Worm (Caenorhabditis elegans): Measurements from ENCODE around the gene fbxa-118.

Gene fbxa-118

ce11 chrV:19759282-19759681 lies 17.8 kb downstream of the fbxa-118 start (continued):
- TF ChIP-seq B0019.2 (GFP tag; conservative IDR thresholded peaks at IDR 0.05), result no peak

- no peak for TF ChIP-seq Y79H2A.3 (GFP tag; conservative IDR thresholded peaks at IDR 0.05)
These were observed 20.9 kb downstream of the fbxa-118 start, which contains the start of gene W04E12.9 for ce11 chrV:19756253-19756652. TSS of gene W04E12.9 (plus strand) at chrV:19756553.

ce11 chrV:19755260-19755659 lies 21.9 kb downstream of the fbxa-118 start, which contains the start of gene clec-50:
TSS of gene clec-50 (minus strand) at chrV:19755368.
- TF ChIP-seq nhr-80 (tag; optimal IDR thresholded peaks at IDR 0.05) (peak; percentile 95), dox-1 (GFP tag; IDR thresholded peaks at IDR 0.05) (peak; percentile 49), lin-54 (GFP tag; optimal IDR thresholded peaks at IDR 0.05) (no peak), zfh-2 (GFP tag; conservative IDR thresholded peaks at IDR 0.05) (no peak), him-1 (tag; optimal IDR thresholded peaks at IDR 0.05) (no peak), Y53G8AR.9 (GFP tag; conservative IDR thresholded peaks at IDR 0.05) (no peak), atf-7 (tag; optimal IDR thresholded peaks at IDR 0.05) (no peak)

ce11 chrV:19754331-19754730 lies 22.8 kb downstream of the fbxa-118 start:
- TF ChIP-seq mxl-1 (tag; optimal IDR thresholded peaks at IDR 0.05), result no peak
- TF ChIP-seq nhr-80 (tag; optimal IDR thresholded peaks at IDR 0.05), result peak; percentile 32
- no peak for TF ChIP-seq somi-1 (GFP tag; optimal IDR thresholded peaks at IDR 0.05)
- TF ChIP-seq madf-3 (GFP tag; IDR thresholded peaks at IDR 0.05), result no peak

- no peak for TF ChIP-seq pbrm-1 (GFP tag; IDR thresholded peaks at IDR 0.05)
- peak; percentile 71; the same call in 1 of the 2 replicates for TF ChIP-seq zfh-2 (GFP tag; conservative IDR thresholded peaks at IDR 0.05)
These were observed 24.2 kb downstream of the fbxa-118 start for ce11 chrV:19752879-19753278.

- TF ChIP-seq nhr-80 (tag; optimal IDR thresholded peaks at IDR 0.05) (peak; percentile 72), egl-18 (GFP tag; IDR thresholded peaks at IDR 0.05) (no peak)
These were observed 26.0 kb downstream of the fbxa-118 start, which contains the start of gene clec-49 for ce11 chrV:19751124-19751523. TSS of gene clec-49 (minus strand) at chrV:19751226.

- TF ChIP-seq K12H6.12 (tag; optimal IDR thresholded peaks at IDR 0.05) (no peak), F22D6.2 (tag; optimal IDR thresholded peaks at IDR 0.05) (no peak)
These were observed 30.0 kb downstream of the fbxa-118 start for ce11 chrV:19747144-19747543.

ce11 chrV:19745852-19746251 lies 31.3 kb downstream of the fbxa-118 start, which contains the start of gene W04E12.5:
TSS of gene W04E12.5 (plus strand) at chrV:19746152.
- no peak for TF ChIP-seq nfyb-1 (GFP tag; IDR thresholded peaks at IDR 0.05)
- no peak for TF ChIP-seq ztf-18 (tag; optimal IDR thresholded peaks at IDR 0.05)
- TF ChIP-seq lsy-27 (tag; optimal IDR thresholded peaks at IDR 0.05; ENCODE audit: borderline replicate concordance, insufficient read depth), result no peak
- no peak for TF ChIP-seq mes-4 (tag; optimal IDR thresholded peaks at IDR 0.05)
- no peak for TF ChIP-seq athp-1 (tag; optimal IDR thresholded peaks at IDR 0.05)
- TF ChIP-seq chd-7 (tag; optimal IDR thresholded peaks at IDR 0.05), result no peak
- TF ChIP-seq snpc-1.1 (tag; optimal IDR thresholded peaks at IDR 0.05; ENCODE audit: insufficient read depth), result no peak
- no peak for TF ChIP-seq F10E7.11 (tag; optimal IDR thresholded peaks at IDR 0.05)
- TF ChIP-seq ztf-22 (GFP tag; optimal IDR thresholded peaks at IDR 0.05), result no peak
- TF ChIP-seq die-1 (tag; optimal IDR thresholded peaks at IDR 0.05), result no peak
- no peak for TF ChIP-seq tbp1 (GFP tag; optimal IDR thresholded peaks at IDR 0.05)
- TF ChIP-seq sdz-38 (tag; optimal IDR thresholded peaks at IDR 0.05), result no peak
- no peak for TF ChIP-seq rpc-1 (optimal IDR thresholded peaks at IDR 0.05)
- TF ChIP-seq rpc-1 (tag; optimal IDR thresholded peaks at IDR 0.05), result no peak
- no peak for TF ChIP-seq mel-28 (tag; optimal IDR thresholded peaks at IDR 0.05; ENCODE audit: borderline replicate concordance)
- no peak for TF ChIP-seq nhr-90 (tag; optimal IDR thresholded peaks at IDR 0.05)
- no peak for TF ChIP-seq tlf-1 (GFP tag; optimal IDR thresholded peaks at IDR 0.05)
- no peak for TF ChIP-seq tbx-9 (tag; optimal IDR thresholded peaks at IDR 0.05; ENCODE audit: borderline replicate concordance)
- no peak for TF ChIP-seq K11D2.4 (GFP tag; IDR thresholded peaks at IDR 0.05)
- TF ChIP-seq ccch-3 (GFP tag; optimal IDR thresholded peaks at IDR 0.05), result no peak
